Fruit fly (Drosophila melanogaster): ENCODE data around the gene Sur-8.

DNA sequence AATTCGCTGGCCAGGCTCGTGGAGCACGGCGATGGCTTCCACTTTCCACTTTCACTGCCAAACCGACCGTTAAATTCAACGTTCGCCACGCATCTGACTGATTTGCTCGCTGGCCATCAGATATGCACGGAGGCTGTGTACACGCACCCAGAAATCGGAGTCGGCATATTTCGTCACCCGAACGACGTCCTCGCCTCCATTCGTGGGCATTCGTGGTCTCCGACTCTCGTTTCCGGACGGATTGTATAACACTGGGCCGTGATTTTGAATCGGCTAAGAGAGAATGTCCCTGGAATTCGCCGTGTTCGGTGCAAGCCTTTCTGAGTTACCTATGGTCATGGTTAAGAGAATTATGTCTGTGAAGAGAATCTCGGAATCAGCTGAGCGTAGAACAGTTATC lies 36.3 kb downstream of the Sur-8 start, which contains the start of gene beat-IIa:
- TF ChIP-seq CG11617 (GFP tag; optimal IDR thresholded peaks at IDR 0.05), result no peak
- TF ChIP-seq tj (GFP tag; optimal IDR thresholded peaks at IDR 0.05), result no peak
- TF ChIP-seq Crg-1 (GFP tag; optimal IDR thresholded peaks at IDR 0.05), result no peak
- TF ChIP-seq CG7101 (tag; optimal IDR thresholded peaks at IDR 0.05), result no peak
- TF ChIP-seq CG33017 (tag; optimal IDR thresholded peaks at IDR 0.05), result no peak
- TF ChIP-seq CG12768 (GFP tag; optimal IDR thresholded peaks at IDR 0.05), result no peak
- no peak for TF ChIP-seq ovo (GFP tag; optimal IDR thresholded peaks at IDR 0.05)
- no peak for TF ChIP-seq pad (GFP tag; optimal IDR thresholded peaks at IDR 0.05)
- no peak for TF ChIP-seq bab1 (GFP tag; optimal IDR thresholded peaks at IDR 0.05)
